Worm (Caenorhabditis elegans) whole organism, early embryonic: Measurements from ENCODE around the gene K04C2.8.

Source experiments
- B0310.2 ChIP-seq: sonication (generic microtip); optimal IDR thresholded peaks from 2 replicates; lab custom pipeline; 2016; ENCODE audit warnings: mild to moderate bottlenecking, missing genetic modification characterization, missing compliant biosample characterization
- F13C5.2 ChIP-seq: sonication (generic microtip); optimal IDR thresholded peaks from 2 replicates; lab custom pipeline; 2017; ENCODE audit warnings: mild to moderate bottlenecking, missing genetic modification characterization, inconsistent platforms, missing compliant biosample characterization
- ama-1 ChIP-seq: fragments of 150-350 bp; optimal IDR thresholded peaks from 2 replicates; lab custom pipeline; 2014
- ceh-13 ChIP-seq: fragments of 200-800 bp; sonication (Bioruptor generic); optimal IDR thresholded peaks from 2 replicates; lab custom pipeline; 2018; ENCODE audit warnings: mild to moderate bottlenecking, missing genetic modification characterization, missing compliant biosample characterization
- ceh-36 ChIP-seq: sonication (generic microtip); optimal IDR thresholded peaks from 2 replicates; lab custom pipeline; 2016; ENCODE audit warnings: missing genetic modification characterization, inconsistent platforms, missing compliant biosample characterization
- ets-7 ChIP-seq: sonication (generic microtip); optimal IDR thresholded peaks from 2 replicates; lab custom pipeline; 2016; ENCODE audit warnings: missing genotype, missing genetic modification characterization, missing compliant biosample characterization
- flt-1 ChIP-seq: fragments of 200-800 bp; sonication (Bioruptor generic); IDR thresholded peaks from 2 replicates; pipeline ENCODE4 v1.3.6; 2022; ENCODE audit warnings: missing genetic modification characterization, missing compliant biosample characterization
- hmg-4 ChIP-seq: fragments of 200-800 bp; sonication (Bioruptor generic); optimal IDR thresholded peaks from 2 replicates; lab custom pipeline; 2018; ENCODE audit warnings: mild to moderate bottlenecking, missing genetic modification characterization, missing compliant biosample characterization
- hnd-1 ChIP-seq: sonication (generic microtip); optimal IDR thresholded peaks from 2 replicates; lab custom pipeline; 2016; ENCODE audit warnings: missing genetic modification characterization, missing compliant biosample characterization
- pes-1 ChIP-seq: fragments of 200-800 bp; sonication (Bioruptor generic); IDR thresholded peaks from 2 replicates; pipeline ENCODE4 v1.3.6; 2022; ENCODE audit warnings: missing genetic modification reagents, missing genetic modification characterization, missing compliant biosample characterization
- scrt-1 ChIP-seq: fragments of 200-800 bp; sonication (Bioruptor generic); IDR thresholded peaks from 2 replicates; pipeline ENCODE4 v1.3.6; 2022; ENCODE audit warnings: missing genetic modification characterization, missing compliant biosample characterization
- sea-1 ChIP-seq: fragments of 200-800 bp; sonication (Bioruptor generic); conservative IDR thresholded peaks from 2 replicates; pipeline ENCODE4 v1.3.6; 2022; ENCODE audit warnings: missing genetic modification characterization, missing compliant biosample characterization
- tbx-37 ChIP-seq: fragments of 200-800 bp; sonication (Bioruptor generic); conservative IDR thresholded peaks from 2 replicates; pipeline ENCODE4 v1.3.6; 2022; ENCODE audit warnings: missing genetic modification reagents, missing genetic modification characterization, missing compliant biosample characterization
- tra-4 ChIP-seq: sonication (generic microtip); optimal IDR thresholded peaks from 2 replicates; lab custom pipeline; 2017; ENCODE audit warnings: missing genetic modification characterization, missing compliant biosample characterization

- TF ChIP-seq ets-7 (no peak), ama-1 (lab: Kevin White, UChicago) (no peak), F13C5.2 (tag; lab: Kevin White, UChicago) (no peak), flt-1 (GFP tag; lab: Robert Waterston, UW) (no peak), hnd-1 (tag; lab: Kevin White, UChicago) (no peak), sea-1 (GFP tag; lab: Robert Waterston, UW) (no peak), scrt-1 (GFP tag; lab: Robert Waterston, UW) (no peak), pes-1 (no peak), tbx-37 (GFP tag; lab: Robert Waterston, UW) (no peak), B0310.2 (tag; lab: Kevin White, UChicago) (no peak), ceh-36 (no peak), tra-4 (no peak), hmg-4 (GFP tag; lab: Kevin White, UChicago) (no peak), ceh-13 (GFP tag; lab: Kevin White, UChicago) (no peak)
These were observed 36.3 kb downstream of the K04C2.8 start, which contains the start of gene T07E3.2 for ce11 chrIII:6906409-6906808.
